Worm (Caenorhabditis elegans) whole organism, L3 larva: ENCODE measurements around the gene T24E12.10.

Experiments
- ama-1 ChIP-seq: fragments of 150-350 bp; optimal IDR thresholded peaks from 2 replicates; lab custom pipeline; 2018
- egl-27 ChIP-seq: sonication (generic microtip); optimal IDR thresholded peaks from 4 replicates; lab custom pipeline; 2017; ENCODE audit warnings: missing biosample characterization, missing genetic modification reagents, missing genetic modification characterization
- fos-1 ChIP-seq: fragments of 150-350 bp; optimal IDR thresholded peaks from 2 replicates; lab custom pipeline; 2014; ENCODE audit warnings: missing biosample characterization, missing genetic modification characterization
- nfya-1 ChIP-seq: sonication (generic microtip); optimal IDR thresholded peaks from 2 replicates; lab custom pipeline; 2017; ENCODE audit warnings: missing genetic modification characterization, mild to moderate bottlenecking, missing compliant biosample characterization, antibody characterized with exemption, moderate library complexity; ENCODE audit not compliant: insufficient read depth
- nhr-237 ChIP-seq: fragments of 150-350 bp; optimal IDR thresholded peaks from 2 replicates; lab custom pipeline; 2014; ENCODE audit warnings: missing biosample characterization, missing genetic modification characterization
- nhr-28 ChIP-seq: fragments of 150-350 bp; optimal IDR thresholded peaks from 2 replicates; lab custom pipeline; 2014; ENCODE audit warnings: missing biosample characterization, missing genetic modification characterization
- pha-4 ChIP-seq: fragments of 150-350 bp; optimal IDR thresholded peaks from 2 replicates; lab custom pipeline; 2014; ENCODE audit warnings: missing biosample characterization, missing genetic modification reagents, missing genetic modification characterization
- tbx-2 ChIP-seq: sonication (generic microtip); optimal IDR thresholded peaks from 2 replicates; lab custom pipeline; 2016; ENCODE audit warnings: mild to moderate bottlenecking, missing genetic modification characterization, missing compliant biosample characterization
- unc-39 ChIP-seq: sonication (generic microtip); optimal IDR thresholded peaks from 4 replicates; lab custom pipeline; 2017; ENCODE audit warnings: missing biosample characterization, missing genetic modification characterization
- zag-1 ChIP-seq: fragments of 150-350 bp; optimal IDR thresholded peaks from 2 replicates; lab custom pipeline; 2014; ENCODE audit warnings: missing biosample characterization, missing genetic modification characterization
- ztf-11 ChIP-seq: fragments of 150-350 bp; optimal IDR thresholded peaks from 2 replicates; lab custom pipeline; 2014; ENCODE audit warnings: missing biosample characterization, missing genetic modification characterization

DNA sequence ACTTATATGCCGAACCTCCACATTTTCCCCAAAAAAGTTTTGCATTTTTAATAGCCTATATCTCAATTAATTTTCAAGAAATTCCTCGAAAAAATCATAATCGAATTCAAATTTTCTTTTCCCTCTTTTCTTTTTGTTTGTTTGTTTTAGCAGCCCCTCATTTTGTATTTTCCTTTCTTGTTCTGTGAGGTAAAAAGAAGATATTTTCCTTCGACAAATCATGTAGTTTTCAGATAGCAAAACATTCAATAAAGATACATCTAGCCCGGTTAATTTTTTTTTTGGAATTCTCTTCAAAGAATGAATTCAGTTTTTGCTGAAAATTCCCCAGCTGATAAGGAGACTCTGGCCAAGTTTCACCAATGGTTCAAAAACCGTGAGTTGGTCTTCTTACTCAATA is 2.7 kb upstream of the T24E12.10 start, which contains the start of gene T24E12.3:
- TF ChIP-seq tbx-2 (tag; lab: Kevin White, UChicago): no peak
- no peak for TF ChIP-seq fos-1 (tag; lab: Kevin White, UChicago)
- TF ChIP-seq unc-39 (tag; lab: Kevin White, UChicago): no peak
- TF ChIP-seq nhr-237: no peak
- TF ChIP-seq ztf-11: no peak
- TF ChIP-seq ama-1 (lab: Kevin White, UChicago): no peak
- TF ChIP-seq pha-4 (tag; lab: Kevin White, UChicago): no peak
- TF ChIP-seq zag-1 (tag; lab: Kevin White, UChicago): no peak
- TF ChIP-seq nhr-28 (tag; lab: Kevin White, UChicago): no peak
- TF ChIP-seq nfya-1 (tag; lab: Kevin White, UChicago): no peak
- TF ChIP-seq egl-27 (tag; lab: Kevin White, UChicago): no peak
